Worm (Caenorhabditis elegans): Measurements from ENCODE around the gene F49E10.2.

DNA sequence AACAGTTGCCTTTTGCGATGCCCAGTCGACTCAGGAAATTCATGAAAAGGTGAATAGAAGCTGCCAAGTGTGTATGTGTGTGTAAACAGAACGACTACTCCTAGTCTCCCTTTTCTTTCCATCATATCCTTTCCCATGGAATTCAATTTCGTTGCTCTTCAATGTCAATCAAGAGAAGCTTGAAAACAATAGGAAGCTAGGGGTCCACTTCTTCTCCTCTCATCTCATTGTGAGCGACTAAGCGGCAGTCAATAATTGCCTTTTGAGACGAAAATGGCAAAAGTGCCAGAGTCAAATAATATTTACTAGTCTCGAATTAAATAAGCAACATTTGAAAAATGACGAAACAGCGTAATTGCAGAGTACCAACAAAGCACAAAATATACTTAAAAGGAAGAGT is 20.6 kb upstream of the F49E10.2 start:
- TF ChIP-seq mec-3 (tag; optimal IDR thresholded peaks at IDR 0.05; ENCODE audit: borderline replicate concordance) (no peak), ets-4 (tag; optimal IDR thresholded peaks at IDR 0.05) (no peak), pat-9 (tag; optimal IDR thresholded peaks at IDR 0.05) (no peak), hlh-15 (tag; optimal IDR thresholded peaks at IDR 0.05) (no peak), fkh-10 (GFP tag; optimal IDR thresholded peaks at IDR 0.05) (no peak), pros-1 (tag; optimal IDR thresholded peaks at IDR 0.05) (no peak), ceh-9 (tag; optimal IDR thresholded peaks at IDR 0.05) (no peak), madf-2 (tag; optimal IDR thresholded peaks at IDR 0.05) (no peak), ceh-18 (tag; optimal IDR thresholded peaks at IDR 0.05) (no peak), nhr-232 (tag; optimal IDR thresholded peaks at IDR 0.05) (no peak), pax-1 (tag; optimal IDR thresholded peaks at IDR 0.05) (no peak), pha-4 (tag; optimal IDR thresholded peaks at IDR 0.05) (no peak)

Data from whole organism, late embryonic.